Worm (Caenorhabditis elegans) whole organism, L1 larva: ENCODE measurements around the gene clec-19.
"Not testable (repeated sequence)": the region's sequence is repeated elsewhere in the genome, so short reads cannot be mapped to it uniquely, and the experiment has no call there.

Experiments used
- C16A3.4 ChIP-seq: fragments of 150-350 bp; optimal IDR thresholded peaks from 2 replicates; lab custom pipeline; 2014; ENCODE audit warnings: missing biosample characterization, missing genetic modification characterization
- F16B12.6 ChIP-seq: fragments of 150-350 bp; optimal IDR thresholded peaks from 2 replicates; lab custom pipeline; 2014; ENCODE audit warnings: missing biosample characterization, missing genetic modification characterization
- aha-1 ChIP-seq: fragments of 150-350 bp; optimal IDR thresholded peaks from 2 replicates; lab custom pipeline; 2014; ENCODE audit warnings: missing biosample characterization, missing genetic modification characterization
- alr-1 ChIP-seq: fragments of 200-800 bp; sonication (Bioruptor generic); optimal IDR thresholded peaks from 2 replicates; lab custom pipeline; 2018; ENCODE audit warnings: borderline replicate concordance, mild to moderate bottlenecking, missing genetic modification characterization, missing compliant biosample characterization
- ama-1 ChIP-seq: fragments of 150-350 bp; optimal IDR thresholded peaks from 2 replicates; lab custom pipeline; 2014
- blmp-1 ChIP-seq: fragments of 150-350 bp; optimal IDR thresholded peaks from 2 replicates; lab custom pipeline; 2014; ENCODE audit warnings: missing biosample characterization, missing genetic modification characterization
- ceh-63 ChIP-seq: fragments of 200-800 bp; sonication (Bioruptor generic); optimal IDR thresholded peaks from 2 replicates; lab custom pipeline; 2018; ENCODE audit warnings: mild to moderate bottlenecking, missing genetic modification characterization, missing compliant biosample characterization
- ceh-8 ChIP-seq: fragments of 200-800 bp; sonication (Bioruptor generic); optimal IDR thresholded peaks from 2 replicates; lab custom pipeline; 2018; ENCODE audit warnings: mild to moderate bottlenecking, missing genetic modification characterization, moderate library complexity, missing compliant biosample characterization
- ceh-88 ChIP-seq: fragments of 200-800 bp; sonication (Bioruptor generic); IDR thresholded peaks from 2 replicates; pipeline ENCODE4 v1.3.6; 2022; ENCODE audit warnings: missing genetic modification characterization, missing compliant biosample characterization
- ces-1 ChIP-seq: fragments of 150-350 bp; optimal IDR thresholded peaks from 2 replicates; lab custom pipeline; 2014; ENCODE audit warnings: missing biosample characterization, missing genetic modification reagents, missing genetic modification characterization
- efl-1 ChIP-seq, 4 experiments: fragments of 150-350 bp; optimal IDR thresholded peaks in 3 of 4; peaks in 1 of 4; 1 replicate in 1 of 4; 2 replicates in 3 of 4; lab custom pipeline; 2014; ENCODE audit warnings: missing biosample characterization in 2 of 4, missing genetic modification characterization in 2 of 4, missing genetic modification reagents in 2 of 4
- elt-2 ChIP-seq: sonication (generic microtip); optimal IDR thresholded peaks from 2 replicates; lab custom pipeline; 2016; ENCODE audit warnings: missing genetic modification characterization, mild to moderate bottlenecking, inconsistent platforms, missing compliant biosample characterization, missing genetic modification reagents
- ets-5 ChIP-seq: fragments of 200-800 bp; sonication (Bioruptor generic); IDR thresholded peaks from 2 replicates; pipeline ENCODE4 v1.3.6; 2022; ENCODE audit warnings: missing genetic modification characterization, missing compliant biosample characterization
- fkh-10 ChIP-seq: sonication (generic microtip); optimal IDR thresholded peaks from 2 replicates; lab custom pipeline; 2017; ENCODE audit warnings: missing biosample characterization, missing genetic modification reagents, missing genetic modification characterization
- fkh-8 ChIP-seq: sonication (generic microtip); optimal IDR thresholded peaks from 2 replicates; lab custom pipeline; 2016; ENCODE audit warnings: mild to moderate bottlenecking, missing genetic modification characterization, missing compliant biosample characterization
- fos-1 ChIP-seq: fragments of 150-350 bp; optimal IDR thresholded peaks from 2 replicates; lab custom pipeline; 2014; ENCODE audit warnings: missing biosample characterization, missing genetic modification characterization
- grh-1 ChIP-seq: fragments of 200-800 bp; sonication (Bioruptor generic); IDR thresholded peaks from 2 replicates; pipeline ENCODE4 v1.3.6; 2022; ENCODE audit warnings: missing genetic modification reagents, missing genetic modification characterization, missing compliant biosample characterization
- hlh-17 ChIP-seq: fragments of 200-800 bp; sonication (Bioruptor generic); optimal IDR thresholded peaks from 2 replicates; lab custom pipeline; 2018; ENCODE audit warnings: missing genetic modification characterization, mild to moderate bottlenecking, missing compliant biosample characterization, moderate library complexity, borderline replicate concordance
- hlh-4 ChIP-seq: sonication (generic microtip); optimal IDR thresholded peaks from 2 replicates; lab custom pipeline; 2016; ENCODE audit warnings: mild to moderate bottlenecking, missing genetic modification characterization, missing compliant biosample characterization
- jun-1 ChIP-seq: fragments of 150-350 bp; optimal IDR thresholded peaks from 2 replicates; lab custom pipeline; 2014; ENCODE audit warnings: missing biosample characterization, missing genetic modification reagents, missing genetic modification characterization
- lin-14 ChIP-seq: fragments of 200-800 bp; sonication (Bioruptor generic); optimal IDR thresholded peaks from 2 replicates; lab custom pipeline; 2018; ENCODE audit warnings: mild to moderate bottlenecking, missing genetic modification characterization, moderate library complexity, missing compliant biosample characterization
- lin-35 ChIP-seq, 2 experiments: fragments of 150-350 bp; optimal IDR thresholded peaks; 2 replicates each; lab custom pipeline; 2014; ENCODE audit warnings: missing biosample characterization in 2 of 2, missing genetic modification characterization in 2 of 2, missing genetic modification reagents in 2 of 2
- lsy-2 ChIP-seq, 2 experiments: fragments of 150-350 bp; optimal IDR thresholded peaks; 2 replicates each; lab custom pipeline; 2014; ENCODE audit warnings: missing biosample characterization in 2 of 2, missing genetic modification characterization in 2 of 2
- mef-2 ChIP-seq: fragments of 150-350 bp; optimal IDR thresholded peaks from 2 replicates; lab custom pipeline; 2014; ENCODE audit warnings: missing biosample characterization, missing genetic modification characterization
- nhr-11 ChIP-seq: fragments of 150-350 bp; optimal IDR thresholded peaks from 2 replicates; lab custom pipeline; 2014; ENCODE audit warnings: missing biosample characterization, missing genetic modification characterization
- nhr-237 ChIP-seq: fragments of 150-350 bp; optimal IDR thresholded peaks from 2 replicates; lab custom pipeline; 2014; ENCODE audit warnings: missing biosample characterization, missing genetic modification characterization
- nhr-28 ChIP-seq: fragments of 150-350 bp; optimal IDR thresholded peaks from 2 replicates; lab custom pipeline; 2014; ENCODE audit warnings: missing biosample characterization, missing genetic modification characterization
- nhr-71 ChIP-seq: sonication (generic microtip); optimal IDR thresholded peaks from 2 replicates; lab custom pipeline; 2016; ENCODE audit warnings: mild to moderate bottlenecking, missing genetic modification characterization, moderate library complexity, missing compliant biosample characterization
- nhr-76 ChIP-seq: sonication (generic microtip); optimal IDR thresholded peaks from 2 replicates; lab custom pipeline; 2017; ENCODE audit warnings: missing biosample characterization, missing genetic modification characterization
- nhr-84 ChIP-seq: sonication (generic microtip); optimal IDR thresholded peaks from 2 replicates; lab custom pipeline; 2017; ENCODE audit warnings: missing biosample characterization, missing genetic modification characterization
- pqm-1 ChIP-seq: sonication (generic microtip); optimal IDR thresholded peaks from 3 replicates; lab custom pipeline; 2017; ENCODE audit warnings: missing biosample characterization, missing genetic modification characterization
- unc-62 ChIP-seq: fragments of 150-350 bp; optimal IDR thresholded peaks from 2 replicates; lab custom pipeline; 2014; ENCODE audit warnings: missing biosample characterization, missing genetic modification reagents, missing genetic modification characterization
- unc-86 ChIP-seq: sonication (generic microtip); optimal IDR thresholded peaks from 2 replicates; lab custom pipeline; 2016; ENCODE audit warnings: missing genetic modification characterization, missing compliant biosample characterization
- unc-98 ChIP-seq: fragments of 200-800 bp; sonication (Bioruptor generic); IDR thresholded peaks from 2 replicates; pipeline ENCODE4 v1.3.6; 2022; ENCODE audit warnings: missing genetic modification characterization, missing compliant biosample characterization
- ztf-11 ChIP-seq, 2 experiments: sonication (generic microtip); optimal IDR thresholded peaks; 2 replicates each; lab custom pipeline; 2016 to 2017; ENCODE audit warnings: missing genetic modification characterization in 2 of 2, missing biosample characterization in 1 of 2, missing compliant biosample characterization in 1 of 2

clec-19 gene

DNA sequence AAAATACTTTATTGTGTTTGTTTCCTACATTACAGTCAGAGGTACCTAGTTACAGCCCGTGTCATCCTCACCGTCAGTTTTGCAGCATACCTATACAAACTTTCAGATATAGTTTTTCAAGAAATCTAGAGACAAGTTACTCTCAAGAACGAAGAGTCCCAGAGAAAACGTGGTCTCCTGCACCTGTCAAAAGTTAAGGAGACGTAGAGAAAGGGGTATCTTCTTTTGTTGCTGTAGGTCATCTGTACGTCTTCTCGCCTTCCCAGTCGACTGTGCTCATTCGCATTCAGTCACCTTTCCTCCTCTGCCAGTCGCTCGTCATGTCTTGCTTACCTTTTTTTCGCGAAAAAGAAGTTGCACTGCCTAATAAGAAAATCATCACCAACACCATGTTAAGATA lies 17.3 kb downstream of the clec-19 start, which contains the start of gene F36H5.4:
Gene F36H5.4, plus strand, starts transcription at position 301 of the 400 bp plus-strand sequence.
- TF ChIP-seq F16B12.6 (tag; lab: Kevin White, UChicago) (no peak), ces-1 (GFP tag; lab: Kevin White, UChicago) (no peak), nhr-11 (no peak), C16A3.4 (tag; lab: Kevin White, UChicago) (no peak), ets-5 (GFP tag; lab: Robert Waterston, UW) (no peak), blmp-1 (no peak), aha-1 (tag; lab: Kevin White, UChicago) (no peak), hlh-4 (tag; lab: Kevin White, UChicago) (no peak), elt-2 (tag; lab: Kevin White, UChicago) (no peak), lin-14 (GFP tag; lab: Kevin White, UChicago) (no peak), alr-1 (tag; lab: Kevin White, UChicago) (no peak)
- TF ChIP-seq, all 84 proteins: peak for 0

DNA sequence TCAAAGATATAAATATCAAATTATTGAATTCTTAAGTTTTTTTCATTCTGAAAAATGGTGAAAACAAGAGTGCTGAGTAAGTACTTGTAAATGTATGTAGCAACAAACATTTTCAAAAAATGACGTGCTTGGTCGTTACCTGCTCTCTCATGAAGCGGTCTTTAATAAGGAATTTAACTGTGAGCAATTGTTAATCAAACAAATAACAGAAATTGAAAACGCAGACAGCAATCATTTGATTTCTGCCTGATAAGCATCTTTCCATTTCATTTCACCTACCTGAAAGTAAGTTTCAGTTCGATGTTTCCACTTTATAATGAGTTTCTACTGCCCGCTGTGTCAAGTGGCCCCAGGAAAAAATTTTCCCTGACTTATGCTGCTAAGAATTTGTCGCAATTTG lies 18.8 kb downstream of the clec-19 start, which contains the start of gene math-28:
Gene math-28, plus strand, starts transcription at position 301 of the 400 bp plus-strand sequence.
- TF ChIP-seq nhr-76 (tag; lab: Kevin White, UChicago) (no peak), ceh-88 (GFP tag; lab: Robert Waterston, UW) (no peak), ama-1 (lab: Kevin White, UChicago) (no peak), fos-1 (tag; lab: Kevin White, UChicago) (no peak), unc-62 (GFP tag; lab: Kevin White, UChicago) (no peak), nhr-84 (tag; lab: Kevin White, UChicago) (no peak), lin-14 (GFP tag; lab: Kevin White, UChicago) (no peak), mef-2 (tag; lab: Kevin White, UChicago) (no peak), lsy-2 (tag; optimal IDR thresholded peaks at IDR 0.05; lab: Kevin White, UChicago) (no peak), ceh-63 (GFP tag; lab: Kevin White, UChicago) (no peak), fkh-8 (no peak), ztf-11 (tag; optimal IDR thresholded peaks at IDR 0.05; lab: Kevin White, UChicago) (no peak), C16A3.4 (tag; lab: Kevin White, UChicago) (no peak), grh-1 (no peak)

DNA sequence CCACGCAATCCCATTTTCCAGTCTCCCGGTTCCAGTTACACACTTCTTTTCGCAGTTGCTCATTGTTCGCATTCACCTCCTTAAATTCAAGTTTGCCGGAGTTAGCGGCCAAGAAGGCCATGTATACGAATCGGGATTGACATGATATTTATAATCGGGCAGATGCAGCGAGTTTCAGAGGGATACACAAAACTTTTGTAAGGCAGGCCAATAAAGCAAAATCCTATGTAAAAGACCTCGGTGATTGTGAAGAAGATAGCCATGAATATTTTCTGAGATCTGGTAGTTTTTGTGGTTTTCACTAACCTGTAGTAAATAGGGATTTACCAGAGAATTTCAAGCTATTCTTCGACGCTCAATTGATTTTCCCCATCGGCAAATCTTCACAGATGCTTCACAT lies 22.4 kb downstream of the clec-19 start:
- no peak for TF ChIP-seq hlh-17 (GFP tag; lab: Kevin White, UChicago)
- no peak for TF ChIP-seq unc-98 (GFP tag; lab: Robert Waterston, UW)
- no peak for TF ChIP-seq elt-2 (tag; lab: Kevin White, UChicago)
- TF ChIP-seq nhr-28, result no peak
- TF ChIP-seq nhr-71, result no peak
- TF ChIP-seq fkh-8, result no peak
- TF ChIP-seq unc-86 (tag; lab: Kevin White, UChicago), result no peak
- TF ChIP-seq F16B12.6 (tag; lab: Kevin White, UChicago), result no peak
- no peak for TF ChIP-seq mef-2 (tag; lab: Kevin White, UChicago)
- no peak for TF ChIP-seq ceh-8 (GFP tag; lab: Kevin White, UChicago)
- TF ChIP-seq fos-1 (tag; lab: Kevin White, UChicago), result no peak
- TF ChIP-seq jun-1 (tag; lab: Kevin White, UChicago), result no peak

DNA sequence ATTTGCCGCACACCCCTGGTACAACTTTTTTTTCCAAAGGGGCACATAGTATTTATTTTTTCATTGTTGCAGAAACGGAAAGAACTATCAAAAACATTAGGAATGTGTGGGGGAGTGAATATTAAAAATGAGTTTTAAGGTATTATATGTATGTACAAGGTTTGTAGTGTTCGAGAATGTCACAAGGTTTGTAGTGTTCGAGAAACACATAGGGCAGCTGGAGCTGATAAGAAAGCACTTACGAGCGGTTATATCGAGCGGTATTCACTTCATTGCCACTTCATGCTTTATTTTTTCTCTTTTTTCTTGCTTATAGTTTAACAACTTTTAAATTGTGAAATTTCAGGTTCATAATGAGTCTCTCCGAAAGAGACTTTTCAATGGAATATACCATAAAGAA lies 23.2 kb downstream of the clec-19 start:
- not testable (repeated sequence) for TF ChIP-seq efl-1 (optimal IDR thresholded peaks at IDR 0.05; lab: Kevin White, UChicago)
- TF ChIP-seq efl-1 (GFP tag; optimal IDR thresholded peaks at IDR 0.05 in 1 of 2; lab: Kevin White, UChicago), result peak in 1 of 2 experiments; percentile 43
- peak in 1 of 2 experiments; percentile 10 for TF ChIP-seq lin-35 (GFP tag; optimal IDR thresholded peaks at IDR 0.05; lab: Kevin White, UChicago)
- peak; percentile 28 for TF ChIP-seq elt-2 (tag; lab: Kevin White, UChicago)

DNA sequence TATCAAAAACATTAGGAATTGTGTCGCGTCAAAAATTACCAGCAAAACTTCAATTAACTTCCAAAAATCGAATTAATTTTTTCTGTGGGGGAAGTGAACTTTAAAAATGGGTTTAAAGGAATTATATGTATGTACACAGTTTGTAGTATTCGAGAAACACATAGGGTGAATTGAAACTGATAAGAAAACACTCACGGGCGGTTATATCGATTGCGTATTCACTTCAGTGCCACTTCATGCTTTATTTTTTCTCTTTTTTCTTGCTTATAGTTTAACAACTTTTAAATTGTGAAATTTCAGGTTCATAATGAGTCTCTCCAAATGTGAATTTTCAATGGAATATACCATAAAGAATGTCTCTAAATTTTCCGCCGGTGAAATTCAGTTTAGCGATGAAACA lies 27.1 kb downstream of the clec-19 start, which contains the start of gene math-26:
Gene math-26, plus strand, starts transcription at position 301 of the 400 bp plus-strand sequence.
- not testable (repeated sequence) for TF ChIP-seq nhr-237 (tag; lab: Kevin White, UChicago); fkh-10 (GFP tag; lab: Kevin White, UChicago); pqm-1 (tag; lab: Kevin White, UChicago)
